Fruit fly (Drosophila melanogaster) whole organism: ENCODE results near the gene Acp29AB.

ENCODE experiments used
- CG8478 ChIP-seq: fragments of >200 bp; optimal IDR thresholded peaks from 2 replicates; lab custom pipeline; 2018; ENCODE audit warnings: inconsistent platforms
- Dll ChIP-seq: fragments of >200 bp; optimal IDR thresholded peaks from 2 replicates; lab custom pipeline; 2017
- EcR ChIP-seq, 2 experiments: fragments of >200 bp; optimal IDR thresholded peaks; 2 replicates each; lab custom pipeline; 2017; ENCODE audit warnings: missing biosample characterization in 2 of 2, missing genetic modification characterization in 2 of 2, missing genetic modification reagents in 2 of 2
- pan ChIP-seq: fragments of >200 bp; optimal IDR thresholded peaks from 2 replicates; lab custom pipeline; 2017
- psq ChIP-seq: fragments of >200 bp; optimal IDR thresholded peaks from 2 replicates; lab custom pipeline; 2017
- usp ChIP-seq: fragments of >200 bp; optimal IDR thresholded peaks from 2 replicates; lab custom pipeline; 2017; ENCODE audit warnings: missing biosample characterization, missing genetic modification characterization, mixed read lengths

The Acp29AB gene

DNA sequence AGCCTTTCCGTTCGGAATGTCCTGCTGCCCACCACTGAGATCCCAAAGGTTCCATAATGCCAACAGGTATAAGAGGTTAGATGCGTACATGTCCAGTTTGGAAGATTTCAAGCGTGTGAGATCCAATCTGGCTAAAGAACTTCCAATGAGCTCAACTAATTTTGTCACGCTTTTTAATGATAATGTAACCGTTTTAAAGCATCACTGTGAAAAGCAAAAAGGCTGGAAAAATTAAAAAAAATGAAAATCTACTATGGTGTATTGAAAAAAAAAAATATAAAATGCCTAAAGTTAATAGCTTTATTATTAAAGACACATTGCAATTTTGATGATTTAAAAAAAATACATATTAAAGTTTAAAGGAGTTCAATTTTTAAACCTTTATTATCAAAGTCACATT, at the start of gene Acp29AB:
Gene Acp29AB (minus strand): TSS at position 101 of the 400 bp plus-strand sequence.
- TF ChIP-seq EcR (GFP tag; optimal IDR thresholded peaks at IDR 0.05; lab: Kevin White, UChicago) (no peak), CG8478 (lab: Kevin White, UChicago) (no peak), Dll (no peak), pan (lab: Kevin White, UChicago) (no peak), psq (lab: Kevin White, UChicago) (no peak), usp (GFP tag; lab: Kevin White, UChicago) (no peak)

DNA sequence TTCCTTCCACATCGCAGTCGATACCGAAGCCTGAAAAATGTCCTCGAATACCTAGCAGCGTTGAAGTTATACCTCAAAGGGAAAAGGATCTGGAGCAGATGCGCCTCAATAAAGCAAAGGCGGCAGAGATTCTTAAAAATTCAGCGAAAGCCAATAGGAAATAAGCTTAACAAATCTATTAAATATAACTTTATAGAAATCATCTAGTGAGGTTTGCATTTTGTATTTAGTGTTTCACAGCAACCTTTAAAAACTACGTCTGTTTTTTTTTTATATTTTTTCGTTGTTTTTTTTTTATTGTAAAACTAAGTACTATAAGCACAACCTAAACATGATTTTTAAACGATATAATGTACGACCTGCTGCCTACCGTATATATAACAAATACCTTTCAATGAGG, 49.1 kb upstream of the Acp29AB start, which contains the start of gene CG31897:
Gene CG31897 (plus strand): TSS at position 301 of the 400 bp plus-strand sequence.
- no peak for TF ChIP-seq Dll
- no peak for TF ChIP-seq psq (lab: Kevin White, UChicago)
- no peak for TF ChIP-seq EcR (GFP tag; optimal IDR thresholded peaks at IDR 0.05; lab: Kevin White, UChicago)
- no peak for TF ChIP-seq pan (lab: Kevin White, UChicago)

DNA sequence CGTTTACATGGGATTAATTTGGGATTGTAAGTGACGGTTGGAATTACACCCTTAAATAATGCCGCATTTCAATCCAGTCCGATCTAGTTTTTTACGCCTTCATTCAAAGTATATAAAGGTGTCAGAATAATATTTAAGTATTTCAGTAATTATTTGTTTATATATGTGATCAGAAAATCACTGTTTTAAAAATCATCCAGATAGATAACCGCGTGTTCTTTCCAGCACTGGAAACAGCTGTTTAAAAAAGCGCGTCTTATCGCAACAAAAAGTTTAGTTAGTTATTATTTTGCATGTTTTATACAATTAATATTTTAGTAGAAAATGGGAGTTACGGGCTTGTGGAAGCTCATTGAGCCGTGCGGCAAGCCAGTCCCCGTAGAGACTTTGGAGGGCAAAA, 45.0 kb upstream of the Acp29AB start, which contains the start of gene mus201:
Gene mus201 (plus strand): TSS at position 118 of the 400 bp plus-strand sequence.
- TF ChIP-seq pan (lab: Kevin White, UChicago) (no peak), EcR (GFP tag; optimal IDR thresholded peaks at IDR 0.05; lab: Kevin White, UChicago) (no peak), CG8478 (lab: Kevin White, UChicago) (no peak), Dll (no peak), psq (lab: Kevin White, UChicago) (no peak), usp (GFP tag; lab: Kevin White, UChicago) (no peak)

dm6 chr2L:8437176-8437575, 44.2 kb upstream of the Acp29AB start, which contains the start of the genes D12 and Chrac-14:
Gene D12 (minus strand): TSS chr2L:8437365.
Gene Chrac-14 (plus strand): TSS chr2L:8437405.
- TF ChIP-seq psq (lab: Kevin White, UChicago) (no peak), CG8478 (lab: Kevin White, UChicago) (no peak), Dll (no peak)

DNA sequence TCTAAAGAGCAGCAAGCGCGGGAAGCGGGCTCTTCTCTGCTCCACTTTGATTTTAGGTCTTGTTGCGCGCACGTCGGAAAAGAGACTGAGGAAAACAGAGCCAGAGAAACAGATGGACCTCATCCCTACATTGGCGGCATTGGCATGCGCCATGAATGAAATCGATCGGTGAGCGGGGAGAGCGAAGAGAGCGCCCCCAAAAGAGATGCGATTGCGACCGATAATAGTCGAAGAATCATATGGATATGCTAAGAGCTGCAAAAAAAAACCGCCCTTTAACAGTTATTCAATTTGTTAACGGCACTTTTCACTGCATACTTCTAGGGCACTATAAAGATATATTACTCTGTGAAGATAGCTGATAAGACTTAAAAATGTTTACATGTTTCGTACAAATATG, 40.5 kb upstream of the Acp29AB start, which contains the start of gene grk:
Gene grk (minus strand): TSS at position 87 of the 400 bp plus-strand sequence.
- TF ChIP-seq usp (GFP tag; lab: Kevin White, UChicago) (no peak), pan (lab: Kevin White, UChicago) (no peak), psq (lab: Kevin White, UChicago) (no peak), EcR (GFP tag; optimal IDR thresholded peaks at IDR 0.05; lab: Kevin White, UChicago) (no peak), Dll (no peak), CG8478 (lab: Kevin White, UChicago) (no peak)

DNA sequence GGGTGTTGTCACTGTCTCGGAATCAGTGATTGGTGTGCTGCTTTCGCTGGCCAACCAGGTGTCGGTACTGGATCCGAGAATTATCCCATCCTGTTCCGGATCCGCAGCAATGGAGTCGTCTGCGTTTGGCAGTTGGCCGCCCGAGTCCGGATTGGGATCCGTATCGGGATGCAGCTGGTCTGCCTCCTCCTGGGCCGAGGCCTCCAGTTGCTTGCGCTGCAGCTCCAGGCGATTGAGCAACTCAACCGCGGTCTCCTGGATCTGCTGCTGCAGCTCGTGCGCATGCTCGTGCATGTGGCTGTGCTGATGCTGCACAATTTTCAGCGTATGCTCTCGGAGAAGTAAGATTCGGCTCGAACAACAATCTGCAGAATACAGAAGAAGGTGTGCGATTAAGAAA, 39.1 kb upstream of the Acp29AB start:
- TF ChIP-seq CG8478 (lab: Kevin White, UChicago) (no peak), psq (lab: Kevin White, UChicago) (no peak), pan (lab: Kevin White, UChicago) (no peak), EcR (GFP tag; optimal IDR thresholded peaks at IDR 0.05; lab: Kevin White, UChicago) (no peak), Dll (no peak), usp (GFP tag; lab: Kevin White, UChicago) (no peak)

dm6 chr2L:8426801-8427200, 33.8 kb upstream of the Acp29AB start:
- TF ChIP-seq psq (lab: Kevin White, UChicago), result no peak
- no peak for TF ChIP-seq Dll
- TF ChIP-seq CG8478 (lab: Kevin White, UChicago), result no peak
- no peak for TF ChIP-seq EcR (GFP tag; optimal IDR thresholded peaks at IDR 0.05; lab: Kevin White, UChicago)
- TF ChIP-seq pan (lab: Kevin White, UChicago), result no peak
- no peak for TF ChIP-seq usp (GFP tag; lab: Kevin White, UChicago)

dm6 chr2L:8425962-8426759, 33.1 kb upstream of the Acp29AB start:
- TF ChIP-seq CG8478 (lab: Kevin White, UChicago) (no peak), usp (GFP tag; lab: Kevin White, UChicago) (no peak), psq (lab: Kevin White, UChicago) (no peak), EcR (GFP tag; optimal IDR thresholded peaks at IDR 0.05; lab: Kevin White, UChicago) (no peak), pan (lab: Kevin White, UChicago) (no peak), Dll (no peak)

DNA sequence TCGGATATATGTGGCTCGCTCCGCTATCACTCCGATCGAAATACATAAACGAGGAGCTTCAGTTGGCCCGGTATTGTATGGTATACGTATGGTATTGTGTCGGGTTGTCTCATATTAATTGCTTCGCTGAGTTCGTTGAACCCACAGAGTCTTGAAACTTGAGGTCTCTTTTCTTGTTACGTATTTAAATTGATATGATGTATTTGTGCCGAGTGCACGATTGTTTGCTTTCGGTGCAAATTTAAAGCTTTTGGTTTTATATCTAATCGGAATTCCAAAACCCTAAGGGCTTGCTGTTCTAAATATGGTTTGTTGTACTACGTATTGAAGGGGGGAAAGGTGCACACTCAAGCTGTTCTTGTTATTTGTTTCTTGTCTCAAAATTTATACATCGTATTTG, 32.2 kb upstream of the Acp29AB start:
- TF ChIP-seq Dll (no peak), pan (lab: Kevin White, UChicago) (no peak), CG8478 (lab: Kevin White, UChicago) (no peak), EcR (GFP tag; optimal IDR thresholded peaks at IDR 0.05; lab: Kevin White, UChicago) (peak in 1 of 2 experiments; percentile 20), psq (lab: Kevin White, UChicago) (no peak)

DNA sequence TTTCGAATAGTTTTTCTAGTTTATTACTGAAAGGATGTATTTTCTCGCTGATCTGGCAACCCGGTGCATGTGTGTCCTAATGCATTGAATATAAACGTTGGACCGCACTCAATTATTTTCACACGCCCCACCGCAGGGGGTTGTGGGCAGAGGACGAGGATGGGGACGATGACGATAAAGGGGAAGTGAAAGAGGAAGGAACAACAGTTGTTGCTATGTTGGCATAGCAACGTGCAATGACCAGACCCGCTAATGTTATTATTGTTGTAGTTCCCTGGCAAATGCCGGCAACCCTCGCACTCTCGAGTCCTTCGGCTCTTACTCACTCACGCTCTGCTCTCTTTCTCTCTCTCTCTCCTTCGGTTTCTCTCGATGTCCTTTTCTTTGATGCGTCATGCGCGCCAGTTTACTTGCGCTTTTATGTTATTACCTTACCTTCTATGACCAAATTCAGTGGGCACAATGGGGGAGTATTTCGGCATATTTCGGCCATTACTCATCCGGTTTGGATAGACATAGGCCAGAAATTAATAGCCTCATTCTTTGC, 31.7 kb upstream of the Acp29AB start:
- no peak for TF ChIP-seq CG8478 (lab: Kevin White, UChicago)

DNA sequence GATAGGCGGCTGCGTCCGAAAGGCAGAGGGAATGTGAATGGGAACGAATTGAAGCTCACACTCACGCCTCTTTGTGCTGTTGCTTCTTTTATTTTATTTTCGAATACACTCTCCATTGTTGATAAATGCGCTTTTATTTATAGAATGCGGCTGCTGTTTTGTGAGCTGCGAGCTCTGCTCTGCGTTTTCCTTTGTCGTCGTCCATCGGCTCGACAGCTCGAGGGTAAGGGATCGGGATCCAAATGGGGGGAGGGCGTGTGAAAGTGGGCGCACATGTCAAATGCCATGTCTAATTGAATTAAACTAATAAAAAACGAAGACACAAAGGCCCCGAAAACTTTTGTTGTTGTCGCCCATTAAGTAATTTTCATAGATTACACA, 31.1 kb upstream of the Acp29AB start:
- TF ChIP-seq psq (lab: Kevin White, UChicago) (no peak), EcR (GFP tag; optimal IDR thresholded peaks at IDR 0.05; lab: Kevin White, UChicago) (peak in 1 of 2 experiments; percentile 1)

DNA sequence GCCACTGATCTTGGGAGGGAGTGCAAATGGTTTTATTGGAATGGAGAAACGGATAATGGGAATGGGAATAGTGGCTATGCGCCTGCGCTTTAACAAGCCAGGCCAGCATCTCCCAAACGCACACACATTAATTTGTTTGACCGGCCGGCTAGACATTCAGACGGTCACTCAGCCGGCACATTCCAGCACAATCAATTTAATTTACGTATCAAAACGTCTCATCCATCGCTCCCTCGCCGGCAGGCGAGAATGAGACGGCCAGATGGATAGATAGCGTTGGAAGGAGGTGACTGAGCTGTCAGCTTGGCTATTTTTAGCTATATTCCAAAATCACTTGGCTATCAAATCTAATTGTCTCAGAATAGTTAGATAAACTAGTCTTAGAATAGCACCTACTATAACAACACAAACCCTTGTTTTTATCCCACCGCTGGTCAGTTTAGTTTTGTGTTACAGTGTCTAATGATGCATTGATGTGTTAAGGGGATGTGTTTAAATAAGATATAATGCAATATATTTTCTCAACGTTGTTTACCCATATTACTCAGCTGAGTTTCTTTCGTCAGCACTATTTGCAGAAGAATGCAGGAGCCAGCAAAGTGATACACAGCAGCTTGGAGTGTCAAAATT, 30.6 kb upstream of the Acp29AB start:
- no peak for TF ChIP-seq EcR (GFP tag; optimal IDR thresholded peaks at IDR 0.05; lab: Kevin White, UChicago)
- no peak for TF ChIP-seq Dll
- TF ChIP-seq usp (GFP tag; lab: Kevin White, UChicago), result no peak
- TF ChIP-seq psq (lab: Kevin White, UChicago), result no peak
- no peak for TF ChIP-seq CG8478 (lab: Kevin White, UChicago)
- no peak for TF ChIP-seq pan (lab: Kevin White, UChicago)
